Worm (Caenorhabditis elegans): Measurements from ENCODE around the gene wnk-1.
"Not testable (repeated sequence)": the region's sequence is repeated elsewhere in the genome, so short reads cannot be mapped to it uniquely, and the experiment has no call there.

wnk-1 gene

DNA sequence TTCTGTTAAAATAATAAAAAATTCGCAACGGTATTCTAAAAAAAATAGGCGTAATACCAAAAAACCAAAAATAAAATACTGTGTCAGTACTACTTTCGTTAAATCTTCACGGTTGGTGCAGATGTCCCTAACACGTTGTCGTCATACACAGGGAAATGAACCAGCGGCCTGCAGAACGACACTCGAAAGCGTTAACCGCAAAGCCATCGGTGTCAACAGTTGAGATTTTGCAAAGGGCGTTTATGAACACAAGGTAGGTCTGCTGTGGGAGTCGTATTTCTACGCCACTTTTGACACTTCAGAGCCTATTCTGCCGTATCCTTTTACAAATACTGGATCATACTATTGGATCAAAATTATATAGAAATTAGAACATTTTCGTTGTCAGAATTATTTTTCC is 8.7 kb upstream of the wnk-1 start (continued):
- TF ChIP-seq M03D4.4 (tag; optimal IDR thresholded peaks at IDR 0.05) (peak; percentile 96), unc-62 (GFP tag; optimal IDR thresholded peaks at IDR 0.05) (peak; percentile 75), drap-1 (GFP tag; optimal IDR thresholded peaks at IDR 0.05) (peak; percentile 97), unc-39 (tag; optimal IDR thresholded peaks at IDR 0.05) (peak; percentile 81), ceh-43 (GFP tag; optimal IDR thresholded peaks at IDR 0.05) (peak; percentile 93), nhr-12 (tag; optimal IDR thresholded peaks at IDR 0.05) (peak; percentile 29), nhr-76 (tag; optimal IDR thresholded peaks at IDR 0.05) (no peak), mab-5 (tag; optimal IDR thresholded peaks at IDR 0.05) (no peak)

DNA sequence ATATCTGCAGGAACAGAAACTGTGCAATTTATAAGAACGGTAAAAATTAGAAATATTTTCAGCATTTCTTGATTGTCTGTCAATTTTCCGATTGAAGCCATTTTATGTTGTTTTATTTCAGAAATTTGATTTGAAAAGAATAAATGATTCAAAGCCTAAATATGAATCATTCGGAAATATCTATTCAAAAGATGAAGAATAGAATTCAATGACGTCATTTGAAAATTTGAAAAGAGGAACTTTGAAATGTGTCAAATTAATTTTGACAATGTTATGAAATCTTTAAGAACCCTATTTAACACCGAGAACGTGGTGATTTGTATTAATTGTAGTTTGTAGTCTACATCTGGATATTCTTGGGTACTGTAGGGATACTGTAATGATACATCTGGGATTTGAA is 7.4 kb upstream of the wnk-1 start, which contains the start of gene C46C2.5:
Gene C46C2.5 (minus strand): TSS at position 101 of the 400 bp plus-strand sequence.
- TF ChIP-seq lsy-2 (tag; optimal IDR thresholded peaks at IDR 0.05) (no peak), nhr-2 (tag; optimal IDR thresholded peaks at IDR 0.05) (no peak), nhr-76 (tag; optimal IDR thresholded peaks at IDR 0.05) (no peak), ham-2 (GFP tag; optimal IDR thresholded peaks at IDR 0.05) (no peak), ceh-43 (GFP tag; optimal IDR thresholded peaks at IDR 0.05) (no peak), bed-3 (GFP tag; optimal IDR thresholded peaks at IDR 0.05) (no peak)

DNA sequence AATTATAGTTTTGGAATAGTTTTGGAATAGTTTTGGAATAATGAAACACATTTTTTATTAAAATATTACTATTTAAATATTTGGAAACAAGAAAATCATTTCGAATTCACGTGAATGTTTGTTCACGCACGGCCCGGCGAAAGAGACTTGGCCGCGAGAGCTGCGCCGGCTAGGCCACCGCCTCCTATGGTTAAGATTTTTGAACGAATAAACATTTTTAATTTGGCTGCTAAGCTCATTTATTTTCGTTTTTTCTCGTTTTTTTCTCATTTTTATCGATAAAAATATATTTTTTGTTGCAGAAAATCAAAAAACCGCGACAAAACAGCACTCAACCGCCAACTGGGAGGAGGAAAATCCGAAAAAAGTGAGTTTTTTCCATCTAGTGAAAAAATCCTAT is 5.4 kb upstream of the wnk-1 start, which contains the start of gene C46C2.7:
Gene C46C2.7 (plus strand): TSS at position 301 of the 400 bp plus-strand sequence.
- TF ChIP-seq blmp-1 (tag; optimal IDR thresholded peaks at IDR 0.05); unc-120 (tag; optimal IDR thresholded peaks at IDR 0.05; ENCODE audit: poor library complexity, severe bottlenecking); nhr-28 (tag; optimal IDR thresholded peaks at IDR 0.05): not testable (repeated sequence)

DNA sequence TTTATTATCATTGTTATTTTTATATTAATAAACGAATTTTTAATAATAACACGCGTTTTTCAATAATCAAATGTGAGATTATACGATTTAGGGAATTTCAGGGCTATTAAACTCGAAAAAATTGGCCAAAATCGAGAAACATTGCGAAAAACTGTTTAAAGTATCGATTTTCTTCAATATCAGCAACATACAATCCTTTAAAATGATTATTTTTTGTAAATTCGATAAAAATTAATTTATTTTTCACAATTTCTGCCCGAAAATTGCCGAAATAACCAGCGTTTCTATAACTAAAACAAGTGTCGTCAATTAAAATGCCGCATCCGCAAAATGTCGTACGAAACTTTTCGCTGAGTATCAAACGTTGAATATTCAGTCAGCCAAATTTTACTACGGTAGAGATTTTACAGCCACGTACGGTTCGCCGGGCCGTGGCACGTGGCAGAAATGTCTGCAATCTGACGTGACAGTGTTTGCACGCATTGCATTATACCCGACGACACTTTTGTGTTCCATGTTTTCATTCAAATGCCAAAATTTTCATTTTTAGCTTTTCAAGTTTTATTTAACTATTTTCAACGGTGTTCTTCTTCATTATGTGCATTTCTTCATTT is 3.8 kb upstream of the wnk-1 start:
- peak; percentile 36 for TF ChIP-seq lsy-2 (tag; optimal IDR thresholded peaks at IDR 0.05)

DNA sequence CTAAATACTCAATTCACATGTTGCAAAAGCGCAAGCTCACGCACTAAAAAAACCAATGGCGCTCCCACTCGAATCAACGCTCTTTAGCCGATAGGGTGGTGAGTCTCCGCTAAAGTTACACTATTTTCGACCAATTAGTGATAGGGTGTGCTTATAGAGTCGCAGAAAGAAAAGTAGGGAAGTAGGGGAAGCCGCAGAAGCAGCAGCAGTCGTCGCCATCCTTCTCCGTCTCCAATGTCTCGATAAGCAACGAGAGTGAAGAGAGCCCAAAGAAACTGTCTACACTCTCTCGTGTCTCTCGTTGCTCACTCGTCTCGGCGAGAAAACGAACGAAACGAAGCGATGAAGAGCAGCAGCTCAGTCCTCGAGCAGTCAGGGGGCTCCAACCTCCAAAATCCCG is 3.1 kb upstream of the wnk-1 start:
- TF ChIP-seq ceh-43 (GFP tag; optimal IDR thresholded peaks at IDR 0.05) (no peak), hlh-1 (tag; optimal IDR thresholded peaks at IDR 0.05) (peak; percentile 58), mep-1 (tag; optimal IDR thresholded peaks at IDR 0.05) (peak; percentile 33), unc-120 (tag; optimal IDR thresholded peaks at IDR 0.05; ENCODE audit: poor library complexity, severe bottlenecking) (peak; percentile 96), ces-1 (GFP tag; optimal IDR thresholded peaks at IDR 0.05) (peak; percentile 79), unc-62 (GFP tag; optimal IDR thresholded peaks at IDR 0.05) (peak; percentile 23), unc-39 (tag; optimal IDR thresholded peaks at IDR 0.05) (no peak), mls-2 (tag; optimal IDR thresholded peaks at IDR 0.05) (peak; percentile 32), lin-32 (GFP tag; optimal IDR thresholded peaks at IDR 0.05) (no peak), sptf-1 (tag; optimal IDR thresholded peaks at IDR 0.05) (peak; percentile 42), pha-4 (tag; optimal IDR thresholded peaks at IDR 0.05) (peak; percentile 64), ham-2 (GFP tag; optimal IDR thresholded peaks at IDR 0.05) (peak; percentile 45)

DNA sequence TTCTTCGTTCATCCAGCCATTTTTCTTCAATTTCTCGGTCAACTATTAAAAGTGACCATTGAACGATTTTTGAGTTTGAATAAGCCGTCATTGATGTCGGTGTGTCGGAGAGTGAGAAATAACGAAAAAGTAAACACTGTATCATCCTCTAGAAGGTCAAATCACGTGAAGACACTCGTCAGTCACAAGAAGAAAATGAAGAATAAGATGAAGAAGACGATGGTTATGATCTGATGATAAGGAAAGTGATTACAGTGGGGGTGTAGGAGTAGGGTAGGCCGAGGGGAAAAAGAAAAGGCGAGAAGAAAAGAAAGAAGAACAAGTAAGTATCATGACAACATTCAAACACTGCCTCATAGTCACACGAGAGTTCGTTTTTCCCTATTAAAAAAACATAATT is 1.8 kb upstream of the wnk-1 start:
- TF ChIP-seq tbx-8 (GFP tag; optimal IDR thresholded peaks at IDR 0.05) (no peak), nhr-28 (tag; optimal IDR thresholded peaks at IDR 0.05) (no peak), mab-5 (tag; optimal IDR thresholded peaks at IDR 0.05) (no peak), elt-3 (tag; optimal IDR thresholded peaks at IDR 0.05) (peak; percentile 43), zip-8 (tag; optimal IDR thresholded peaks at IDR 0.05) (no peak), nhr-76 (tag; optimal IDR thresholded peaks at IDR 0.05) (no peak), lin-13 (tag; optimal IDR thresholded peaks at IDR 0.05) (no peak), blmp-1 (tag; optimal IDR thresholded peaks at IDR 0.05) (no peak)

DNA sequence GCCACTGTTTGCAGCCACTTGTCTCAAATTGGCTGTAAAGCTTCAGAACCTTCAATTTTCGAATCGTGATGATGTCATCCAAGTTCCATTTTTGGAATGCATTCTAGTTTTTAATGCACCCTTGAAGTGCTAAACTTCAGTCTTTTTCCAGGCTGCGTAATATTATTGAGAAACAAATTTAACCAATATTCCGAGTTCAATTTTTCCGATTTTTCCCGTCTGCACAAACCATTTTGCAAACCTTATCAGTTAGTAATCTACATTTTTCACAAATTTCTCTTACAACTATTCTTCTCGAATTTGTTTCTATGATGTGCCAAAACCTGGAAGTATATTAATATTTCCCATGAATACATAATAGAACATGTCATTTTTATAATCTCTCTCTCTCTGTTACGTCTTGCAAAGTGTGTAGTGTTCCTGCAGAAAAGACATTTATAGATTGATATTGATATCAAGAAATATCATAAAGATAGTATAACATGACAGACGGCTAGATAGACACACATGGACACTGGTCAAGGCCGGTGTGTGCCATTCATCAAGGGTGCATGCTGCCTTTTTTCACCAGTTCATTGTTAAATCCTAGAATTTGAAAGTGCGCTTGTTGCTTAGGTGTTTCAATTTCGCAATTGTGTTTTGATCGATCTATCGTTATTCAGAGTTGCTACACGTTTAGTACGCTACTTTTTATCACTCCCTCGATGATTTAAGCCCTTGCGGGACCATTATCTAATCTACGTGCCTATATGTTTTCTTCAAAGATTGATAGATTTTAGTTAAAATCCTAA is 560 bp upstream of the wnk-1 start:
- TF ChIP-seq nhr-76 (tag; optimal IDR thresholded peaks at IDR 0.05) (no peak), mls-2 (tag; optimal IDR thresholded peaks at IDR 0.05) (no peak), sptf-1 (tag; optimal IDR thresholded peaks at IDR 0.05) (no peak), nhr-12 (tag; optimal IDR thresholded peaks at IDR 0.05) (no peak), blmp-1 (tag; optimal IDR thresholded peaks at IDR 0.05) (no peak), lin-13 (tag; optimal IDR thresholded peaks at IDR 0.05) (no peak), cnd-1 (tag; optimal IDR thresholded peaks at IDR 0.05) (no peak), pha-4 (tag; optimal IDR thresholded peaks at IDR 0.05) (no peak), elt-1 (tag; optimal IDR thresholded peaks at IDR 0.05; ENCODE audit: borderline replicate concordance, insufficient read depth) (no peak), mab-5 (tag; optimal IDR thresholded peaks at IDR 0.05) (no peak), unc-120 (tag; optimal IDR thresholded peaks at IDR 0.05; ENCODE audit: poor library complexity, severe bottlenecking) (no peak), drap-1 (GFP tag; optimal IDR thresholded peaks at IDR 0.05) (no peak), mep-1 (tag; optimal IDR thresholded peaks at IDR 0.05) (no peak), ham-2 (GFP tag; optimal IDR thresholded peaks at IDR 0.05) (no peak), zip-8 (tag; optimal IDR thresholded peaks at IDR 0.05) (no peak), ceh-43 (GFP tag; optimal IDR thresholded peaks at IDR 0.05) (no peak), M03D4.4 (tag; optimal IDR thresholded peaks at IDR 0.05) (no peak), bed-3 (GFP tag; optimal IDR thresholded peaks at IDR 0.05) (no peak), elt-3 (tag; optimal IDR thresholded peaks at IDR 0.05) (no peak)
